Fruit fly (Drosophila melanogaster) whole organism, embryonic: ENCODE results near the gene r-l.

Experiments used
- Aef1 ChIP-seq: fragments of 200-800 bp; sonication (Bioruptor generic); IDR thresholded peaks from 3 replicates; pipeline ENCODE4 v1.3.6; 2022; ENCODE audit warnings: missing biosample characterization, missing genetic modification characterization
- CG11695 ChIP-seq: fragments of 200-800 bp; sonication (Bioruptor generic); IDR thresholded peaks from 3 replicates; pipeline ENCODE4 v1.3.6; 2022; ENCODE audit warnings: missing biosample characterization, missing genetic modification characterization
- CG13287 ChIP-seq: fragments of 200-800 bp; sonication (Bioruptor generic); IDR thresholded peaks from 2 replicates; pipeline ENCODE4 v1.3.6; 2022; ENCODE audit warnings: missing biosample characterization, missing genetic modification characterization; ENCODE audit not compliant: partially characterized antibody
- CG13296 ChIP-seq: fragments of 200-800 bp; sonication (Bioruptor generic); optimal IDR thresholded peaks from 3 replicates; lab custom pipeline; 2018; ENCODE audit warnings: missing biosample characterization, mild to moderate bottlenecking, missing genetic modification characterization
- CG1603 ChIP-seq: fragments of 200-800 bp; sonication (Bioruptor generic); optimal IDR thresholded peaks from 2 replicates; lab custom pipeline; 2019; ENCODE audit warnings: missing biosample characterization, mild to moderate bottlenecking, missing genetic modification characterization, moderate library complexity
- CG16863 ChIP-seq: fragments of 200-800 bp; sonication (Bioruptor generic); optimal IDR thresholded peaks from 3 replicates; lab custom pipeline; 2016; ENCODE audit warnings: missing biosample characterization, missing genetic modification characterization
- CG2889 ChIP-seq: fragments of 200-800 bp; sonication (Bioruptor generic); IDR thresholded peaks from 3 replicates; pipeline ENCODE4 v1.3.6; 2022; ENCODE audit warnings: missing biosample characterization, missing genetic modification characterization
- CG32767 ChIP-seq: fragments of 200-800 bp; sonication (Bioruptor generic); IDR thresholded peaks from 2 replicates; pipeline ENCODE4 v1.3.6; 2022; ENCODE audit warnings: missing biosample characterization, missing genetic modification characterization
- CG4424 ChIP-seq: fragments of 200-800 bp; sonication (Bioruptor generic); optimal IDR thresholded peaks from 3 replicates; lab custom pipeline; 2016; ENCODE audit warnings: missing biosample characterization, missing genetic modification characterization
- CG4707 ChIP-seq: fragments of 200-800 bp; sonication (Bioruptor generic); optimal IDR thresholded peaks from 2 replicates; lab custom pipeline; 2018; ENCODE audit warnings: missing biosample characterization, mild to moderate bottlenecking, missing genetic modification characterization, moderate library complexity
- CG4820 ChIP-seq: fragments of 200-800 bp; sonication (Bioruptor generic); optimal IDR thresholded peaks from 3 replicates; lab custom pipeline; 2016; ENCODE audit warnings: missing biosample characterization, missing genetic modification characterization
- CG6683 ChIP-seq: fragments of 200-800 bp; sonication (Bioruptor generic); optimal IDR thresholded peaks from 2 replicates; lab custom pipeline; 2017; ENCODE audit warnings: missing biosample characterization, mild to moderate bottlenecking, missing genetic modification characterization, missing genetic modification reagents
- CG7745 ChIP-seq: fragments of 200-800 bp; sonication (Bioruptor generic); optimal IDR thresholded peaks from 2 replicates; lab custom pipeline; 2018; ENCODE audit warnings: missing biosample characterization, mild to moderate bottlenecking, missing genetic modification characterization, moderate library complexity
- CG8089 ChIP-seq: fragments of 200-800 bp; sonication (Bioruptor generic); optimal IDR thresholded peaks from 3 replicates; lab custom pipeline; 2016; ENCODE audit warnings: missing biosample characterization, missing genetic modification characterization
- CG9797 ChIP-seq: fragments of 200-800 bp; sonication (Bioruptor generic); optimal IDR thresholded peaks from 3 replicates; lab custom pipeline; 2018; ENCODE audit warnings: missing biosample characterization, mild to moderate bottlenecking, missing genetic modification characterization
- CG9876 ChIP-seq: fragments of 200-800 bp; sonication (Bioruptor generic); optimal IDR thresholded peaks from 2 replicates; lab custom pipeline; 2016; ENCODE audit warnings: missing biosample characterization, missing genetic modification characterization
- Dek ChIP-seq: fragments of 200-800 bp; sonication (Bioruptor generic); optimal IDR thresholded peaks from 3 replicates; lab custom pipeline; 2019; ENCODE audit warnings: missing biosample characterization, mild to moderate bottlenecking, missing genetic modification characterization, moderate library complexity
- ERR ChIP-seq: fragments of 200-800 bp; sonication (Bioruptor generic); optimal IDR thresholded peaks from 2 replicates; lab custom pipeline; 2016; ENCODE audit warnings: missing biosample characterization, missing genetic modification characterization
- Ets65A ChIP-seq: fragments of 200-800 bp; sonication (Bioruptor generic); peaks from one replicate; lab custom pipeline; 2016; ENCODE audit warnings: missing biosample characterization, missing genetic modification characterization
- Fer3 ChIP-seq: fragments of 200-800 bp; sonication (Bioruptor generic); optimal IDR thresholded peaks from 2 replicates; lab custom pipeline; 2018; ENCODE audit warnings: missing biosample characterization, mild to moderate bottlenecking, missing genetic modification characterization, moderate library complexity
- HmgZ ChIP-seq: fragments of 200-800 bp; sonication (Bioruptor generic); optimal IDR thresholded peaks from 2 replicates; lab custom pipeline; 2018; ENCODE audit warnings: missing biosample characterization, mild to moderate bottlenecking, missing genetic modification characterization
- Nf-YB ChIP-seq: fragments of 200-800 bp; sonication (Bioruptor generic); optimal IDR thresholded peaks from 3 replicates; lab custom pipeline; 2019; ENCODE audit warnings: missing biosample characterization, mild to moderate bottlenecking, missing genetic modification characterization, moderate library complexity
- Oli ChIP-seq: fragments of 200-800 bp; sonication (Bioruptor generic); optimal IDR thresholded peaks from 2 replicates; lab custom pipeline; 2018; ENCODE audit warnings: missing biosample characterization, mild to moderate bottlenecking, missing genetic modification characterization, moderate library complexity
- Opbp ChIP-seq: fragments of 200-800 bp; sonication (Bioruptor generic); IDR thresholded peaks from 3 replicates; pipeline ENCODE4 v1.3.6; 2022; ENCODE audit warnings: missing biosample characterization, missing genetic modification characterization; ENCODE audit not compliant: partially characterized antibody
- Poxn ChIP-seq: fragments of 200-800 bp; sonication (Bioruptor generic); IDR thresholded peaks from 2 replicates; pipeline ENCODE4 v1.3.6; 2022; ENCODE audit warnings: missing biosample characterization, missing genetic modification characterization
- Rfx ChIP-seq: fragments of 200-800 bp; sonication (Bioruptor generic); IDR thresholded peaks from 2 replicates; pipeline ENCODE4 v1.3.6; 2022; ENCODE audit warnings: missing biosample characterization, missing genetic modification characterization
- aop ChIP-seq: fragments of 200-800 bp; sonication (Bioruptor generic); IDR thresholded peaks from 2 replicates; pipeline ENCODE4 v1.3.6; 2022; ENCODE audit warnings: missing biosample characterization, missing genetic modification characterization
- caup ChIP-seq: fragments of 200-800 bp; sonication (Bioruptor generic); optimal IDR thresholded peaks from 3 replicates; lab custom pipeline; 2017; ENCODE audit warnings: missing biosample characterization, mild to moderate bottlenecking, missing genetic modification characterization, moderate library complexity; ENCODE audit not compliant: severe bottlenecking
- croc ChIP-seq: fragments of 200-800 bp; sonication (Bioruptor generic); conservative IDR thresholded peaks from 3 replicates; pipeline ENCODE4 v1.3.6; 2022; ENCODE audit warnings: missing biosample characterization, missing genetic modification characterization
- cwo ChIP-seq: fragments of 200-800 bp; sonication (Bioruptor generic); optimal IDR thresholded peaks from 3 replicates; lab custom pipeline; 2017; ENCODE audit warnings: missing biosample characterization, missing genetic modification characterization, mild to moderate bottlenecking, moderate library complexity, missing genetic modification reagents
- dmrt99B ChIP-seq: fragments of 200-800 bp; sonication (Bioruptor generic); optimal IDR thresholded peaks from 2 replicates; lab custom pipeline; 2018; ENCODE audit warnings: missing biosample characterization, mild to moderate bottlenecking, missing genetic modification characterization, moderate library complexity
- exex ChIP-seq: fragments of 200-800 bp; sonication (Bioruptor generic); optimal IDR thresholded peaks from 4 replicates; lab custom pipeline; 2018; ENCODE audit warnings: missing biosample characterization, mild to moderate bottlenecking, missing genetic modification characterization, moderate library complexity
- fd102C ChIP-seq: fragments of 200-800 bp; sonication (Bioruptor generic); optimal IDR thresholded peaks from 2 replicates; lab custom pipeline; 2018; ENCODE audit warnings: missing biosample characterization, mild to moderate bottlenecking, missing genetic modification characterization, moderate library complexity
- gem ChIP-seq: fragments of 200-800 bp; sonication (Bioruptor generic); optimal IDR thresholded peaks from 2 replicates; lab custom pipeline; 2019; ENCODE audit warnings: missing biosample characterization, mild to moderate bottlenecking, missing genetic modification characterization, moderate library complexity
- gsb-n ChIP-seq: fragments of 200-800 bp; sonication (Bioruptor generic); optimal IDR thresholded peaks from 3 replicates; lab custom pipeline; 2018; ENCODE audit warnings: missing biosample characterization, mild to moderate bottlenecking, missing genetic modification characterization
- h ChIP-seq: fragments of >200 bp; optimal IDR thresholded peaks from 2 replicates; lab custom pipeline; 2017
- hth ChIP-seq: fragments of >200 bp; optimal IDR thresholded peaks from 2 replicates; lab custom pipeline; 2017; ENCODE audit warnings: inconsistent platforms
- lov ChIP-seq, 2 experiments: fragments of 200-800 bp in 1 of 2; fragments of >200 bp in 1 of 2; sonication (Bioruptor generic) in 1 of 2; IDR thresholded peaks in 1 of 2; optimal IDR thresholded peaks in 1 of 2; 2 replicates in 1 of 2; 3 replicates in 1 of 2; pipeline versions ENCODE4 v1.3.6 to Lab custom; 2017 to 2022; ENCODE audit warnings: missing biosample characterization in 1 of 2, missing genetic modification characterization in 1 of 2
- mld ChIP-seq: fragments of 200-800 bp; sonication (Bioruptor generic); IDR thresholded peaks from 3 replicates; pipeline ENCODE4 v1.3.6; 2022; ENCODE audit warnings: missing biosample characterization, missing genetic modification characterization; ENCODE audit not compliant: partially characterized antibody
- salm ChIP-seq: fragments of 200-800 bp; sonication (Bioruptor generic); optimal IDR thresholded peaks from 2 replicates; lab custom pipeline; 2018; ENCODE audit warnings: missing biosample characterization, mild to moderate bottlenecking, missing genetic modification characterization
- sob ChIP-seq: fragments of 200-800 bp; sonication (Bioruptor generic); IDR thresholded peaks from 2 replicates; pipeline ENCODE4 v1.3.6; 2022; ENCODE audit warnings: missing biosample characterization, missing genetic modification characterization
- sqz ChIP-seq: fragments of 200-800 bp; sonication (Bioruptor generic); optimal IDR thresholded peaks from 3 replicates; lab custom pipeline; 2018; ENCODE audit warnings: missing biosample characterization, mild to moderate bottlenecking, missing genetic modification characterization
- tap ChIP-seq: fragments of 200-800 bp; optimal IDR thresholded peaks from 3 replicates; lab custom pipeline; 2019; ENCODE audit warnings: missing biosample characterization, mild to moderate bottlenecking, missing genetic modification characterization, moderate library complexity
- toy ChIP-seq: fragments of 200-800 bp; sonication (Bioruptor generic); IDR thresholded peaks from 2 replicates; pipeline ENCODE4 v1.3.6; 2022; ENCODE audit warnings: missing biosample characterization, missing genetic modification characterization
- yki ChIP-seq: fragments of >200 bp; optimal IDR thresholded peaks from 3 replicates; lab custom pipeline; 2018

Gene r-l

dm6 chr3R:21107907-21108591 lies 34.9 kb upstream of the r-l start, which contains the start of the genes Sec15 and rtet (continued):
- TF ChIP-seq CG7745 (tag; lab: Kevin White, UChicago), result no peak
- TF ChIP-seq CG4424 (GFP tag; lab: Kevin White, UChicago), result peak; percentile 54
- no peak for TF ChIP-seq hth (lab: Kevin White, UChicago)
- no peak for TF ChIP-seq dmrt99B (tag; lab: Kevin White, UChicago)
- TF ChIP-seq Oli, result peak; percentile 48
- TF ChIP-seq lov (optimal IDR thresholded peaks at IDR 0.05; lab: Kevin White, UChicago), result no peak
- peak; percentile 70; the same call in 1 of the 3 replicates for TF ChIP-seq lov (GFP tag; IDR thresholded peaks at IDR 0.05; lab: Robert Waterston, UW)
- TF ChIP-seq sob (GFP tag; lab: Robert Waterston, UW), result peak; percentile 45
- TF ChIP-seq CG4820 (GFP tag; lab: Kevin White, UChicago), result peak; percentile 26
- peak; percentile 72 for TF ChIP-seq CG1603 (tag; lab: Kevin White, UChicago)
- TF ChIP-seq aop (GFP tag; lab: Robert Waterston, UW), result no peak
- TF ChIP-seq croc (GFP tag; lab: Robert Waterston, UW), result peak; percentile 28; the same call in 1 of the 3 replicates
- no peak for TF ChIP-seq CG11695 (GFP tag; lab: Robert Waterston, UW)
- peak; percentile 72 for TF ChIP-seq Rfx (GFP tag; lab: Robert Waterston, UW)
- peak; percentile 17 for TF ChIP-seq CG8089
- TF ChIP-seq gem (tag; lab: Kevin White, UChicago), result peak; percentile 80
- TF ChIP-seq CG4707 (GFP tag; lab: Kevin White, UChicago), result no peak
- peak; percentile 50 for TF ChIP-seq Fer3 (tag; lab: Kevin White, UChicago)
- TF ChIP-seq yki (lab: Kevin White, UChicago), result no peak

DNA sequence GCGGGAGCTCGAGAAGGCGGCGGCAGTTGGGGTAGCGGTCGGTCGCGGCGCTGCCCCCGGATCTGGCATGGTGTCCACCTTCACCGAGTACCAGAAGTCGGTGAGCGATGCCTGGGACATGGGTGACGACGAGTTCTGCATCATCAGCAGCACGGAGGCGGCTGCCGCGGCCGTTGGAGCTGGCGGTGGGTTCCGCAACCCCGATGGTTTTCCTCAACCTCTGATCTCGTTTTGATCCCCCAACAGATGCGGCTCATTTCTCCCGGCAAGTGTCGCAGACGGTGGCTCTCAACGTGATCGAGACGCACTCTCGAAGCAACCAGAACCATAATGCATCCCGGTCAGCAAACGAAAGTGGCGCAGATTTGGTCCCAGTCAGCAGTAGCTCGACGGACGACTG lies 29.4 kb upstream of the r-l start:
- TF ChIP-seq CG13287 (GFP tag; lab: Robert Waterston, UW) (no peak), gsb-n (tag; lab: Kevin White, UChicago) (no peak), mld (GFP tag; lab: Robert Waterston, UW) (0 out of 3 replicates have a peak, but pooled peaks have one; percentile 47), Ets65A (GFP tag; lab: Kevin White, UChicago) (peak; percentile 93)

dm6 chr3R:21101453-21102214 lies 28.5 kb upstream of the r-l start, which contains the start of the genes CG7044 and Tbc1d22:
Gene CG7044 (minus strand): TSS chr3R:21101718.
Gene Tbc1d22 (plus strand): TSS chr3R:21102199.
- TF ChIP-seq CG13296 (no peak), salm (no peak), toy (GFP tag; lab: Robert Waterston, UW) (no peak), cwo (GFP tag; lab: Kevin White, UChicago) (no peak), Nf-YB (GFP tag; lab: Kevin White, UChicago) (peak; percentile 7), ERR (no peak), sqz (GFP tag; lab: Kevin White, UChicago) (no peak), fd102C (GFP tag; lab: Kevin White, UChicago) (no peak), Opbp (GFP tag; lab: Robert Waterston, UW) (peak; percentile 9; the same call in 1 of the 3 replicates), tap (tag; lab: Kevin White, UChicago) (no peak), CG9876 (no peak), CG32767 (GFP tag; lab: Robert Waterston, UW) (no peak), Dek (tag; lab: Kevin White, UChicago) (peak; percentile 60), Poxn (GFP tag; lab: Robert Waterston, UW) (no peak), CG2889 (GFP tag; lab: Robert Waterston, UW) (no peak), Aef1 (GFP tag; lab: Robert Waterston, UW) (0 out of 3 replicates have a peak, but pooled peaks have one; percentile 23), CG16863 (GFP tag; lab: Kevin White, UChicago) (no peak), caup (no peak), HmgZ (tag; lab: Kevin White, UChicago) (no peak), CG6683 (no peak), h (lab: Kevin White, UChicago) (no peak), exex (no peak), CG9797 (GFP tag; lab: Kevin White, UChicago) (peak; percentile 66)
